Worm (Caenorhabditis elegans) whole organism, mixed stage, embryonic: Measurements from ENCODE around the gene Y73F8A.23.

Source experiments
- M03D4.4 ChIP-seq: sonication (generic microtip); optimal IDR thresholded peaks from 2 replicates; lab custom pipeline; 2017; ENCODE audit warnings: mild to moderate bottlenecking, missing genetic modification characterization, missing compliant biosample characterization
- bed-3 ChIP-seq: fragments of 200-800 bp; sonication (Bioruptor generic); optimal IDR thresholded peaks from 3 replicates; lab custom pipeline; 2018; ENCODE audit warnings: mild to moderate bottlenecking, missing genetic modification characterization, moderate library complexity, missing compliant biosample characterization
- blmp-1 ChIP-seq: fragments of 150-350 bp; optimal IDR thresholded peaks from 2 replicates; lab custom pipeline; 2014; ENCODE audit warnings: missing biosample characterization, missing genetic modification characterization
- ceh-39 ChIP-seq: fragments of 150-350 bp; optimal IDR thresholded peaks from 2 replicates; lab custom pipeline; 2014; ENCODE audit warnings: missing biosample characterization, missing genetic modification characterization
- ceh-43 ChIP-seq: fragments of 200-800 bp; sonication (Bioruptor generic); optimal IDR thresholded peaks from 2 replicates; lab custom pipeline; 2018; ENCODE audit warnings: mild to moderate bottlenecking, missing genetic modification characterization, moderate library complexity, missing compliant biosample characterization
- ces-1 ChIP-seq: fragments of 150-350 bp; optimal IDR thresholded peaks from 2 replicates; lab custom pipeline; 2014; ENCODE audit warnings: missing biosample characterization, missing genetic modification reagents, missing genetic modification characterization
- cnd-1 ChIP-seq: fragments of 200-800 bp; sonication (Bioruptor generic); optimal IDR thresholded peaks from 2 replicates; lab custom pipeline; 2018; ENCODE audit warnings: mild to moderate bottlenecking, missing genetic modification characterization, missing compliant biosample characterization
- drap-1 ChIP-seq: fragments of 200-800 bp; sonication (Bioruptor generic); optimal IDR thresholded peaks from 3 replicates; lab custom pipeline; 2018; ENCODE audit warnings: mild to moderate bottlenecking, missing genetic modification characterization, missing compliant biosample characterization
- elt-1 ChIP-seq: sonication (generic microtip); optimal IDR thresholded peaks from 2 replicates; lab custom pipeline; 2017; ENCODE audit warnings: missing genetic modification characterization, mild to moderate bottlenecking, missing compliant biosample characterization, antibody characterized with exemption, moderate library complexity, borderline replicate concordance; ENCODE audit not compliant: insufficient read depth
- elt-3 ChIP-seq: fragments of 150-350 bp; optimal IDR thresholded peaks from 2 replicates; lab custom pipeline; 2014; ENCODE audit warnings: missing biosample characterization, missing genetic modification characterization
- flh-1 ChIP-seq: fragments of 200-800 bp; sonication (Bioruptor generic); optimal IDR thresholded peaks from 2 replicates; lab custom pipeline; 2018; ENCODE audit warnings: mild to moderate bottlenecking, missing genetic modification characterization, moderate library complexity, missing compliant biosample characterization
- ham-2 ChIP-seq: fragments of 200-800 bp; sonication (Bioruptor generic); optimal IDR thresholded peaks from 2 replicates; lab custom pipeline; 2018; ENCODE audit warnings: mild to moderate bottlenecking, missing genetic modification characterization, missing compliant biosample characterization
- hlh-1 ChIP-seq: fragments of 150-350 bp; optimal IDR thresholded peaks from 2 replicates; lab custom pipeline; 2014; ENCODE audit warnings: missing biosample characterization, missing genetic modification reagents, missing genetic modification characterization
- lin-13 ChIP-seq: fragments of 150-350 bp; optimal IDR thresholded peaks from 2 replicates; lab custom pipeline; 2014; ENCODE audit warnings: missing biosample characterization, missing genetic modification characterization
- lin-32 ChIP-seq: fragments of 200-800 bp; sonication (Bioruptor generic); optimal IDR thresholded peaks from 2 replicates; lab custom pipeline; 2018; ENCODE audit warnings: mild to moderate bottlenecking, missing genetic modification characterization, missing compliant biosample characterization
- lsy-2 ChIP-seq: fragments of 150-350 bp; optimal IDR thresholded peaks from 2 replicates; lab custom pipeline; 2014; ENCODE audit warnings: missing biosample characterization, missing genetic modification characterization
- mab-5 ChIP-seq: fragments of 150-350 bp; optimal IDR thresholded peaks from 2 replicates; lab custom pipeline; 2014; ENCODE audit warnings: missing biosample characterization, missing genetic modification characterization
- mep-1 ChIP-seq: fragments of 150-350 bp; optimal IDR thresholded peaks from 2 replicates; lab custom pipeline; 2017; ENCODE audit warnings: missing biosample characterization, missing genetic modification reagents, missing genetic modification characterization, inconsistent platforms
- mls-2 ChIP-seq: sonication (generic microtip); optimal IDR thresholded peaks from 2 replicates; lab custom pipeline; 2016; ENCODE audit warnings: mild to moderate bottlenecking, missing genetic modification characterization, moderate library complexity, missing compliant biosample characterization
- nhr-12 ChIP-seq: fragments of 150-350 bp; optimal IDR thresholded peaks from 2 replicates; lab custom pipeline; 2014; ENCODE audit warnings: missing biosample characterization, missing genetic modification characterization
- nhr-2 ChIP-seq: fragments of 150-350 bp; optimal IDR thresholded peaks from 2 replicates; lab custom pipeline; 2014; ENCODE audit warnings: missing biosample characterization, missing genetic modification characterization
- nhr-237 ChIP-seq: fragments of 150-350 bp; optimal IDR thresholded peaks from 2 replicates; lab custom pipeline; 2014; ENCODE audit warnings: missing biosample characterization, missing genetic modification characterization
- nhr-28 ChIP-seq: fragments of 150-350 bp; optimal IDR thresholded peaks from 2 replicates; lab custom pipeline; 2014; ENCODE audit warnings: missing biosample characterization, missing genetic modification characterization
- pha-4 ChIP-seq: fragments of 150-350 bp; optimal IDR thresholded peaks from 2 replicates; lab custom pipeline; 2018; ENCODE audit warnings: missing biosample characterization, missing genetic modification reagents, missing genetic modification characterization
- snpc-4 ChIP-seq: fragments of 150-350 bp; optimal IDR thresholded peaks from 2 replicates; lab custom pipeline; 2014; ENCODE audit warnings: missing biosample characterization, missing genetic modification characterization
- sptf-1 ChIP-seq: sonication (generic microtip); optimal IDR thresholded peaks from 2 replicates; lab custom pipeline; 2017; ENCODE audit warnings: mild to moderate bottlenecking, missing genetic modification characterization, moderate library complexity, missing compliant biosample characterization
- tbx-8 ChIP-seq: fragments of 200-800 bp; sonication (Bioruptor generic); optimal IDR thresholded peaks from 2 replicates; lab custom pipeline; 2018; ENCODE audit warnings: mild to moderate bottlenecking, missing genetic modification characterization, moderate library complexity, missing compliant biosample characterization
- unc-120 ChIP-seq: sonication (generic microtip); optimal IDR thresholded peaks from 2 replicates; lab custom pipeline; 2017; ENCODE audit warnings: missing genetic modification characterization, missing compliant biosample characterization; ENCODE audit not compliant: poor library complexity, severe bottlenecking
- unc-62 ChIP-seq: fragments of 150-350 bp; optimal IDR thresholded peaks from 2 replicates; lab custom pipeline; 2014; ENCODE audit warnings: missing biosample characterization, missing genetic modification reagents, missing genetic modification characterization
- zip-8 ChIP-seq: fragments of 150-350 bp; optimal IDR thresholded peaks from 2 replicates; lab custom pipeline; 2014; ENCODE audit warnings: missing biosample characterization, missing genetic modification characterization
- ztf-11 ChIP-seq: fragments of 150-350 bp; optimal IDR thresholded peaks from 2 replicates; lab custom pipeline; 2014; ENCODE audit warnings: missing biosample characterization, missing genetic modification characterization

Gene Y73F8A.23

ce11 chrIV:15471430-15471829 lies 27.0 kb upstream of the Y73F8A.23 start, which contains the start of gene ntl-11:
ntl-11 (minus strand) TSS chrIV:15471495.
- TF ChIP-seq elt-1 (tag; lab: Kevin White, UChicago) (no peak), ham-2 (GFP tag; lab: Kevin White, UChicago) (no peak), tbx-8 (GFP tag; lab: Kevin White, UChicago) (no peak), cnd-1 (tag; lab: Kevin White, UChicago) (peak; percentile 21), pha-4 (tag; lab: Kevin White, UChicago) (peak; percentile 96), elt-3 (tag; lab: Kevin White, UChicago) (peak; percentile 53), ceh-39 (tag; lab: Kevin White, UChicago) (peak; percentile 74), nhr-2 (tag; lab: Kevin White, UChicago) (no peak), unc-120 (tag; lab: Kevin White, UChicago) (peak; percentile 16), zip-8 (tag; lab: Kevin White, UChicago) (no peak), snpc-4 (no peak), sptf-1 (tag; lab: Kevin White, UChicago) (peak; percentile 85), blmp-1 (tag; lab: Kevin White, UChicago) (no peak), nhr-28 (tag; lab: Kevin White, UChicago) (peak; percentile 22), mab-5 (tag; lab: Kevin White, UChicago) (peak; percentile 30), bed-3 (GFP tag; lab: Kevin White, UChicago) (peak; percentile 2), unc-62 (GFP tag; lab: Kevin White, UChicago) (peak; percentile 59), hlh-1 (tag; lab: Kevin White, UChicago) (peak; percentile 63), ceh-43 (no peak), lin-13 (tag; lab: Kevin White, UChicago) (peak; percentile 96), mls-2 (tag; lab: Kevin White, UChicago) (no peak), ztf-11 (tag; lab: Kevin White, UChicago) (peak; percentile 26), lsy-2 (tag; lab: Kevin White, UChicago) (peak; percentile 87), ces-1 (GFP tag; lab: Kevin White, UChicago) (peak; percentile 81), nhr-237 (tag; lab: Kevin White, UChicago) (peak; percentile 95), mep-1 (tag; lab: Kevin White, UChicago) (peak; percentile 95), M03D4.4 (tag; lab: Kevin White, UChicago) (peak; percentile 62), drap-1 (GFP tag; lab: Kevin White, UChicago) (peak; percentile 38)

ce11 chrIV:15453137-15453788 lies 8.9 kb upstream of the Y73F8A.23 start, which contains the start of gene gtf-2H4:
gtf-2H4 (minus strand) TSS chrIV:15453187.
- TF ChIP-seq nhr-12 (tag; lab: Kevin White, UChicago) (no peak), unc-62 (GFP tag; lab: Kevin White, UChicago) (no peak), lsy-2 (tag; lab: Kevin White, UChicago) (no peak), ham-2 (GFP tag; lab: Kevin White, UChicago) (no peak)

- TF ChIP-seq cnd-1 (tag; lab: Kevin White, UChicago) (no peak), ceh-43 (no peak), flh-1 (GFP tag; lab: Kevin White, UChicago) (no peak), ztf-11 (tag; lab: Kevin White, UChicago) (no peak), lsy-2 (tag; lab: Kevin White, UChicago) (no peak), tbx-8 (GFP tag; lab: Kevin White, UChicago) (no peak)
These were observed 3.1 kb downstream of the Y73F8A.23 start, which contains the start of gene Y73F8A.22 for ce11 chrIV:15441308-15441707. Y73F8A.22 (minus strand) TSS chrIV:15441408.

- peak; percentile 42 for TF ChIP-seq zip-8 (tag; lab: Kevin White, UChicago)
- TF ChIP-seq hlh-1 (tag; lab: Kevin White, UChicago), result no peak
- no peak for TF ChIP-seq unc-62 (GFP tag; lab: Kevin White, UChicago)
- peak; percentile 38 for TF ChIP-seq mab-5 (tag; lab: Kevin White, UChicago)
- no peak for TF ChIP-seq lin-32 (GFP tag; lab: Kevin White, UChicago)
These were observed 10.6 kb downstream of the Y73F8A.23 start for ce11 chrIV:15433805-15434204.
